Worm (Caenorhabditis elegans) whole organism, young adult: ENCODE data around the gene sfxn-1.5.

Experiments used
- B0019.2 ChIP-seq: fragments of 200-800 bp; sonication (Bioruptor generic); conservative IDR thresholded peaks from 2 replicates; pipeline ENCODE4 v1.3.6; 2022; ENCODE audit warnings: missing genetic modification reagents, missing genetic modification characterization, missing compliant biosample characterization
- C06A6.2 ChIP-seq: fragments of 200-800 bp; sonication (Bioruptor generic); conservative IDR thresholded peaks from 2 replicates; pipeline ENCODE4 v1.3.6; 2022; ENCODE audit warnings: missing genetic modification characterization, missing compliant biosample characterization
- F23B12.7 ChIP-seq: sonication (generic microtip); optimal IDR thresholded peaks from 2 replicates; lab custom pipeline; 2017; ENCODE audit warnings: missing genetic modification characterization, mild to moderate bottlenecking, missing compliant biosample characterization, antibody characterized with exemption, moderate library complexity; ENCODE audit not compliant: insufficient read depth
- F57A8.1 ChIP-seq: fragments of 200-800 bp; sonication (Bioruptor generic); optimal IDR thresholded peaks from 2 replicates; lab custom pipeline; 2018; ENCODE audit warnings: mild to moderate bottlenecking, missing genetic modification characterization, moderate library complexity, missing compliant biosample characterization
- F57C9.4 ChIP-seq: sonication (generic microtip); optimal IDR thresholded peaks from 2 replicates; lab custom pipeline; 2017; ENCODE audit warnings: mild to moderate bottlenecking, missing genetic modification characterization, missing compliant biosample characterization
- K11D2.4 ChIP-seq: fragments of 200-800 bp; sonication (Bioruptor generic); IDR thresholded peaks from 2 replicates; pipeline ENCODE4 v1.3.6; 2022; ENCODE audit warnings: missing genetic modification reagents, missing genetic modification characterization, missing compliant biosample characterization
- T26A5.8 ChIP-seq: sonication (generic microtip); optimal IDR thresholded peaks from 2 replicates; lab custom pipeline; 2016; ENCODE audit warnings: missing genetic modification characterization, missing compliant biosample characterization
- Y53G8AR.9 ChIP-seq: fragments of 200-800 bp; sonication (Bioruptor generic); conservative IDR thresholded peaks from 2 replicates; pipeline ENCODE4 v1.3.6; 2022; ENCODE audit warnings: missing genetic modification reagents, missing genetic modification characterization, missing compliant biosample characterization
- Y56A3A.18 ChIP-seq: fragments of 200-800 bp; sonication (Bioruptor generic); IDR thresholded peaks from 2 replicates; pipeline ENCODE4 v1.3.6; 2022; ENCODE audit warnings: missing genetic modification reagents, missing genetic modification characterization, missing compliant biosample characterization
- ZK185.1 ChIP-seq: sonication (generic microtip); optimal IDR thresholded peaks from 2 replicates; lab custom pipeline; 2016; ENCODE audit warnings: mild to moderate bottlenecking, missing genetic modification characterization, missing compliant biosample characterization; ENCODE audit not compliant: poor library complexity, severe bottlenecking
- akir-1 ChIP-seq: fragments of 200-800 bp; sonication (Bioruptor generic); optimal IDR thresholded peaks from 2 replicates; lab custom pipeline; 2018; ENCODE audit warnings: mild to moderate bottlenecking, missing genetic modification characterization, moderate library complexity, missing compliant biosample characterization
- ama-1 ChIP-seq, 3 experiments: fragments of 150-350 bp in 1 of 3; sonication (generic microtip) in 2 of 3; optimal IDR thresholded peaks; 2 replicates each; lab custom pipeline; 2014 to 2018; ENCODE audit warnings: missing biosample characterization in 2 of 3, missing genetic modification characterization in 2 of 3, missing genetic modification reagents in 2 of 3
- atf-7 ChIP-seq: sonication (generic microtip); optimal IDR thresholded peaks from 2 replicates; lab custom pipeline; 2017; ENCODE audit warnings: mild to moderate bottlenecking, missing genetic modification characterization, missing compliant biosample characterization
- ceh-100 ChIP-seq: fragments of 200-800 bp; sonication (Bioruptor generic); IDR thresholded peaks from 2 replicates; pipeline ENCODE4 v1.3.6; 2022; ENCODE audit warnings: missing genetic modification reagents, missing genetic modification characterization, missing compliant biosample characterization
- ceh-58 ChIP-seq: fragments of 200-800 bp; sonication (Bioruptor generic); IDR thresholded peaks from 2 replicates; pipeline ENCODE4 v1.3.6; 2022; ENCODE audit warnings: missing genetic modification characterization, missing compliant biosample characterization
- ceh-91 ChIP-seq: fragments of 200-800 bp; sonication (Bioruptor generic); IDR thresholded peaks from 2 replicates; pipeline ENCODE4 v1.3.6; 2022; ENCODE audit warnings: missing genetic modification reagents, missing genetic modification characterization, missing compliant biosample characterization
- dpff-1 ChIP-seq: sonication (generic microtip); optimal IDR thresholded peaks from 2 replicates; lab custom pipeline; 2017; ENCODE audit warnings: mild to moderate bottlenecking, missing genetic modification characterization, missing compliant biosample characterization
- dpl-1 ChIP-seq: fragments of 150-350 bp; optimal IDR thresholded peaks from 2 replicates; lab custom pipeline; 2014; ENCODE audit warnings: missing biosample characterization, missing genetic modification reagents, missing genetic modification characterization
- egl-18 ChIP-seq: fragments of 200-800 bp; sonication (Bioruptor generic); IDR thresholded peaks from 2 replicates; pipeline ENCODE4 v1.3.6; 2022; ENCODE audit warnings: missing genetic modification reagents, missing genetic modification characterization, missing compliant biosample characterization
- fkh-3 ChIP-seq: sonication (generic microtip); optimal IDR thresholded peaks from 2 replicates; lab custom pipeline; 2016; ENCODE audit warnings: mild to moderate bottlenecking, missing genetic modification characterization, missing compliant biosample characterization
- hrde-1 ChIP-seq: sonication (generic microtip); optimal IDR thresholded peaks from 2 replicates; lab custom pipeline; 2016; ENCODE audit warnings: missing genetic modification characterization, mild to moderate bottlenecking, missing compliant biosample characterization, moderate library complexity, missing genotype, missing genetic modification reagents, borderline replicate concordance
- lin-26 ChIP-seq: fragments of 200-800 bp; sonication (Bioruptor generic); IDR thresholded peaks from 2 replicates; pipeline ENCODE4 v1.3.6; 2022; ENCODE audit warnings: missing genetic modification reagents, missing genetic modification characterization, missing compliant biosample characterization
- lsl-1 ChIP-seq: fragments of 200-800 bp; sonication (Bioruptor generic); optimal IDR thresholded peaks from 2 replicates; lab custom pipeline; 2018; ENCODE audit warnings: mild to moderate bottlenecking, missing genetic modification characterization, moderate library complexity, missing compliant biosample characterization
- madf-10 ChIP-seq: sonication (generic microtip); optimal IDR thresholded peaks from 2 replicates; lab custom pipeline; 2016; ENCODE audit warnings: mild to moderate bottlenecking, missing genetic modification characterization, missing compliant biosample characterization
- mcd-1 ChIP-seq: fragments of 200-800 bp; sonication (Bioruptor generic); IDR thresholded peaks from 2 replicates; pipeline ENCODE4 v1.3.6; 2022; ENCODE audit warnings: missing genetic modification reagents, missing genetic modification characterization, missing compliant biosample characterization
- mel-28 ChIP-seq: sonication (generic microtip); optimal IDR thresholded peaks from 2 replicates; lab custom pipeline; 2016; ENCODE audit warnings: borderline replicate concordance, mild to moderate bottlenecking, missing genetic modification characterization, missing compliant biosample characterization
- mes-4 ChIP-seq: sonication (generic microtip); optimal IDR thresholded peaks from 2 replicates; lab custom pipeline; 2016; ENCODE audit warnings: missing genotype, missing genetic modification characterization, missing compliant biosample characterization
- nfya-2 ChIP-seq: fragments of 200-800 bp; sonication (Bioruptor generic); IDR thresholded peaks from 2 replicates; pipeline ENCODE4 v1.3.6; 2022; ENCODE audit warnings: missing genetic modification reagents, missing genetic modification characterization, missing compliant biosample characterization
- nhr-120 ChIP-seq: fragments of 200-800 bp; sonication (Bioruptor generic); IDR thresholded peaks from 2 replicates; pipeline ENCODE4 v1.3.6; 2022; ENCODE audit warnings: missing genetic modification characterization, missing compliant biosample characterization
- nhr-27 ChIP-seq: fragments of 200-800 bp; sonication (Bioruptor generic); optimal IDR thresholded peaks from 2 replicates; lab custom pipeline; 2018; ENCODE audit warnings: mild to moderate bottlenecking, missing genetic modification characterization, moderate library complexity, missing compliant biosample characterization
- nhr-80 ChIP-seq: sonication (generic microtip); optimal IDR thresholded peaks from 2 replicates; lab custom pipeline; 2016; ENCODE audit warnings: missing genetic modification characterization, missing compliant biosample characterization
- pha-4 ChIP-seq: fragments of 150-350 bp; sonication (generic microtip); optimal IDR thresholded peaks from 2 replicates; lab custom pipeline; 2014; ENCODE audit warnings: missing biosample characterization, missing genetic modification reagents, missing genetic modification characterization
- rcor-1 ChIP-seq: fragments of 200-800 bp; sonication (Bioruptor generic); IDR thresholded peaks from 2 replicates; pipeline ENCODE4 v1.3.6; 2022; ENCODE audit warnings: missing genetic modification reagents, missing genetic modification characterization, missing compliant biosample characterization
- rec-8 ChIP-seq, 2 experiments: sonication (generic microtip); optimal IDR thresholded peaks; 2 replicates each; lab custom pipeline; 2016; ENCODE audit warnings: mild to moderate bottlenecking in 2 of 2, missing genetic modification characterization in 2 of 2, missing genetic modification reagents in 2 of 2, missing genotype in 2 of 2, missing biosample characterization in 1 of 2, missing compliant biosample characterization in 1 of 2, moderate library complexity in 1 of 2
- snpc-1.3 ChIP-seq: sonication (generic microtip); optimal IDR thresholded peaks from 2 replicates; lab custom pipeline; 2017; ENCODE audit warnings: missing genetic modification characterization, mild to moderate bottlenecking, missing compliant biosample characterization, antibody characterized with exemption, moderate library complexity, missing genotype, missing genetic modification reagents; ENCODE audit not compliant: insufficient read depth
- tbx-9 ChIP-seq: sonication (generic microtip); optimal IDR thresholded peaks from 2 replicates; lab custom pipeline; 2016; ENCODE audit warnings: borderline replicate concordance, missing genetic modification characterization, inconsistent platforms, missing compliant biosample characterization
- tlf-1 ChIP-seq: fragments of 200-800 bp; sonication (Bioruptor generic); optimal IDR thresholded peaks from 2 replicates; lab custom pipeline; 2018; ENCODE audit warnings: mild to moderate bottlenecking, missing genetic modification characterization, missing compliant biosample characterization
- ztf-18 ChIP-seq: sonication (generic microtip); optimal IDR thresholded peaks from 2 replicates; lab custom pipeline; 2016; ENCODE audit warnings: missing genotype, mild to moderate bottlenecking, missing genetic modification characterization, missing compliant biosample characterization
- ztf-22 ChIP-seq: fragments of 200-800 bp; sonication (Bioruptor generic); optimal IDR thresholded peaks from 2 replicates; lab custom pipeline; 2018; ENCODE audit warnings: mild to moderate bottlenecking, missing genetic modification characterization, moderate library complexity, missing compliant biosample characterization
- ztf-3 ChIP-seq: fragments of 200-800 bp; sonication (Bioruptor generic); optimal IDR thresholded peaks from 2 replicates; lab custom pipeline; 2018; ENCODE audit warnings: mild to moderate bottlenecking, missing genetic modification characterization, missing compliant biosample characterization
- ztf-6 ChIP-seq: fragments of 200-800 bp; sonication (Bioruptor generic); IDR thresholded peaks from 2 replicates; pipeline ENCODE4 v1.3.6; 2022; ENCODE audit warnings: missing genetic modification reagents, missing genetic modification characterization, missing compliant biosample characterization

sfxn-1.5 gene

ce11 chrX:11645517-11645916, 15.9 kb downstream of the sfxn-1.5 start (continued):
- peak; percentile 56 for TF ChIP-seq ztf-18 (tag; lab: Kevin White, UChicago)
- TF ChIP-seq mel-28 = no peak
- no peak; the same call in 1 of the 2 replicates for TF ChIP-seq mcd-1 (GFP tag; lab: Robert Waterston, UW)
- TF ChIP-seq ztf-3 (GFP tag; lab: Kevin White, UChicago) = no peak
- no peak for TF ChIP-seq dpl-1 (GFP tag; lab: Kevin White, UChicago)
- no peak for TF ChIP-seq nhr-120 (GFP tag; lab: Robert Waterston, UW)
- 0 out of 2 replicates have a peak, but pooled peaks have one; percentile 28 for TF ChIP-seq Y53G8AR.9
- no peak for TF ChIP-seq pha-4 (tag; lab: Kevin White, UChicago)
- TF ChIP-seq lsl-1 (GFP tag; lab: Kevin White, UChicago) = no peak
- TF ChIP-seq mes-4 (tag; lab: Kevin White, UChicago) = peak; percentile 38
- TF ChIP-seq snpc-1.3 (tag; lab: Kevin White, UChicago) = peak; percentile 49
- no peak for TF ChIP-seq ztf-22 (GFP tag; lab: Kevin White, UChicago)
- peak; percentile 17 for TF ChIP-seq atf-7
- TF ChIP-seq ama-1 (optimal IDR thresholded peaks at IDR 0.05; lab: Kevin White, UChicago) = no peak
- TF ChIP-seq ama-1 (GFP tag; optimal IDR thresholded peaks at IDR 0.05; lab: Kevin White, UChicago) = peak; percentile 14 to 57
- peak; percentile 49; the same call in 1 of the 2 replicates for TF ChIP-seq rcor-1 (GFP tag; lab: Robert Waterston, UW)
- TF ChIP-seq fkh-3 (tag; lab: Kevin White, UChicago) = no peak
- TF ChIP-seq egl-18 = no peak
- TF ChIP-seq nhr-80 (tag; lab: Kevin White, UChicago) = peak; percentile 28
- no peak for TF ChIP-seq tbx-9 (tag; lab: Kevin White, UChicago)
- peak; percentile 63; the same call in 1 of the 2 replicates for TF ChIP-seq Y56A3A.18 (GFP tag; lab: Robert Waterston, UW)
- TF ChIP-seq tlf-1 = no peak
- TF ChIP-seq ZK185.1 (tag; lab: Kevin White, UChicago) = peak; percentile 75
- TF ChIP-seq F23B12.7 (tag; lab: Kevin White, UChicago) = peak; percentile 70
- peak; percentile 8 for TF ChIP-seq dpff-1 (tag; lab: Kevin White, UChicago)
- peak in 1 of 2 experiments; percentile 87 for TF ChIP-seq rec-8 (tag; optimal IDR thresholded peaks at IDR 0.05; lab: Kevin White, UChicago)
- no peak for TF ChIP-seq ceh-100 (GFP tag; lab: Robert Waterston, UW)
- TF ChIP-seq K11D2.4 (GFP tag; lab: Robert Waterston, UW) = 0 out of 2 replicates have a peak, but pooled peaks have one; percentile 45
- TF ChIP-seq nfya-2 (GFP tag; lab: Robert Waterston, UW) = no peak
- TF ChIP-seq ceh-91 (GFP tag; lab: Robert Waterston, UW) = no peak
- TF ChIP-seq F57A8.1 = no peak
- TF ChIP-seq B0019.2 (GFP tag; lab: Robert Waterston, UW) = no peak
- TF ChIP-seq lin-26 (GFP tag; lab: Robert Waterston, UW) = peak; percentile 94
- no peak for TF ChIP-seq nhr-27 (tag; lab: Kevin White, UChicago)
- no peak for TF ChIP-seq akir-1 (GFP tag; lab: Kevin White, UChicago)
- TF ChIP-seq F57C9.4 (tag; lab: Kevin White, UChicago) = no peak
- TF ChIP-seq T26A5.8 = no peak
- TF ChIP-seq ceh-58 (GFP tag; lab: Robert Waterston, UW) = no peak
- TF ChIP-seq ztf-6 (GFP tag; lab: Robert Waterston, UW) = no peak
- TF ChIP-seq madf-10 (tag; lab: Kevin White, UChicago) = peak; percentile 32
- no peak for TF ChIP-seq C06A6.2 (GFP tag; lab: Robert Waterston, UW)
- peak; percentile 9 for TF ChIP-seq hrde-1 (tag; lab: Kevin White, UChicago)
